Worm (Caenorhabditis elegans): ENCODE results near the gene E04F6.4.

Gene E04F6.4

DNA sequence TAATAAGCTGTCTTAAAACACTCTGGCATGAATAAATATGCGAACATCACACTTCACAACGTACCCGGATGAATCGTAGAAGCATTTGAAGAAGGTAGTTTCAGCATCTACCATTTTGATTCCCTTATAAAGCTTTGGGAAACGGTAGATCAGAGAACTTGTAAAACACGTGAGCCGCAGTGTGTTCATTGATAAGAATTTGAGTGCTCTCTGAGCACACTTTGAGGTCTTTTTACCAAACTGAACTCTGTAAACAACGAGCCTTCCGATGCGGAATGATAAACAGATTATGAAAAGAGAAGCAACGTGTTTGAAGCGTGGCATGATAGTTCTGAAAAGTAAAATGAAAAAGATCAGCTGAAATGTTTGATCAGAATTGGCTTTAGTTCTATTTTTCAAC lies 49.0 kb downstream of the E04F6.4 start, which contains the start of gene aqp-1:
aqp-1 (minus strand) TSS at position 102 of the 400 bp plus-strand sequence.
- TF ChIP-seq him-1 (tag; optimal IDR thresholded peaks at IDR 0.05) (no peak), dao-5 (tag; optimal IDR thresholded peaks at IDR 0.05) (no peak), W03F9.2 (tag; optimal IDR thresholded peaks at IDR 0.05) (no peak)

DNA sequence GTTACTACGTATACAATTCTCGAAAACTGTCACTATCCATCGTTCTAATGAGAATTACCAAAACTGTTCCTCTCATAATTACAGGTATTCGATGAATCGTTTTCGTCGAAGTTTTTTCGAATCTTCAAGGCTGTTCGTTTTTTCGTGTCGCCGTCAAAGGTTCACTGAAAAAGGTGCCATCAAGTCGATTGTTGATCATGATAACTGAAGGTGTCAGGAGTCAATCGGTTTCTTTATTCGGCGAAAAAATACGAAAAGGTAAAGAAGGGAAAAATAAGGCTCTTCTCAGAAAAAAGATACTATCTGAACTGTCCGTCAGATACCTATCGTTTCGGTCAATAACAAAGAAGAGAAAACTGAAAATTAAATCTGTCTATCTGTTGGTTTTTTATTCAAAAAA lies 49.6 kb downstream of the E04F6.4 start:
- TF ChIP-seq him-1 (tag; optimal IDR thresholded peaks at IDR 0.05) (no peak), dao-5 (tag; optimal IDR thresholded peaks at IDR 0.05) (no peak), W03F9.2 (tag; optimal IDR thresholded peaks at IDR 0.05) (no peak)

DNA sequence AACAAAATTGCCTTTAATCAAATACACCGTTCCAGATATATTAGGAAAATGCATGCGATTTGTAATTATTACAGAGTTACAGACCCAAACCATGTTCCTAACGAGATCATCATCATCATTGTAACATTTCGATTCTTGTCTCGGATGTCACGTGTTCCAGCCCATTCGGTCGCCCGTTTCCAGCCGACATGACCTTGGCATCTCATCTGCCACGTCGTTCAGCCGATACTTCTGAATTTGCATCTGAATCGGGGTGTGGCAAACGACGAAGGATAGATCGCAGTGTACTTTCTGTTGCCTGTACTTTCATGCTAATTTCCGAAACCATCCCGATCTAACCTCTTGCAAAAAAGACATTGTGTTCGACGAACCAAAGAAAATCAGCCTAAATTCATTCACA lies 50.5 kb downstream of the E04F6.4 start:
- TF ChIP-seq dao-5 (tag; optimal IDR thresholded peaks at IDR 0.05) (no peak), W03F9.2 (tag; optimal IDR thresholded peaks at IDR 0.05) (no peak), him-1 (tag; optimal IDR thresholded peaks at IDR 0.05) (no peak)

Measured in whole organism, L4/young adult.